Fruit fly (Drosophila melanogaster) whole organism, embryonic: ENCODE results near the gene RunxB.

Source experiments
- Ada2b ChIP-seq: fragments of 200-800 bp; sonication (Bioruptor generic); IDR thresholded peaks from 2 replicates; pipeline ENCODE4 v1.3.6; 2022; ENCODE audit warnings: missing biosample characterization, missing genetic modification characterization
- CG10979 ChIP-seq: fragments of 200-800 bp; sonication (Bioruptor generic); optimal IDR thresholded peaks from 2 replicates; lab custom pipeline; 2018; ENCODE audit warnings: missing biosample characterization, mild to moderate bottlenecking, missing genetic modification characterization, moderate library complexity
- CG11085 ChIP-seq: fragments of 200-800 bp; sonication (Bioruptor generic); IDR thresholded peaks from 2 replicates; pipeline ENCODE4 v1.3.6; 2022; ENCODE audit warnings: missing biosample characterization, missing genetic modification characterization
- CG11398 ChIP-seq: fragments of 200-800 bp; sonication (Bioruptor generic); optimal IDR thresholded peaks from 2 replicates; lab custom pipeline; 2016; ENCODE audit warnings: missing biosample characterization, missing genetic modification characterization
- CG12219 ChIP-seq: fragments of 200-800 bp; sonication (Bioruptor generic); optimal IDR thresholded peaks from 3 replicates; lab custom pipeline; 2018; ENCODE audit warnings: missing biosample characterization, mild to moderate bottlenecking, missing genetic modification characterization
- CG1233 ChIP-seq: fragments of 200-800 bp; sonication (Bioruptor generic); optimal IDR thresholded peaks from 4 replicates; lab custom pipeline; 2018; ENCODE audit warnings: missing biosample characterization, mild to moderate bottlenecking, missing genetic modification characterization
- CG12744 ChIP-seq: fragments of 200-800 bp; sonication (Bioruptor generic); optimal IDR thresholded peaks from 2 replicates; lab custom pipeline; 2016; ENCODE audit warnings: missing biosample characterization, missing genetic modification characterization
- CG14860 ChIP-seq: fragments of 200-800 bp; sonication (Bioruptor generic); IDR thresholded peaks from 3 replicates; pipeline ENCODE4 v1.3.6; 2022; ENCODE audit warnings: missing biosample characterization, missing genetic modification characterization; ENCODE audit not compliant: partially characterized antibody
- CG2712 ChIP-seq: fragments of 200-800 bp; optimal IDR thresholded peaks from 3 replicates; lab custom pipeline; 2019; ENCODE audit warnings: missing biosample characterization, mild to moderate bottlenecking, missing genetic modification characterization, moderate library complexity
- CG2889 ChIP-seq: fragments of 200-800 bp; sonication (Bioruptor generic); IDR thresholded peaks from 3 replicates; pipeline ENCODE4 v1.3.6; 2022; ENCODE audit warnings: missing biosample characterization, missing genetic modification characterization
- CG31365 ChIP-seq: fragments of 200-800 bp; sonication (Bioruptor generic); optimal IDR thresholded peaks from 2 replicates; lab custom pipeline; 2018; ENCODE audit warnings: missing biosample characterization, mild to moderate bottlenecking, missing genetic modification characterization
- CG32767 ChIP-seq: fragments of 200-800 bp; sonication (Bioruptor generic); IDR thresholded peaks from 2 replicates; pipeline ENCODE4 v1.3.6; 2022; ENCODE audit warnings: missing biosample characterization, missing genetic modification characterization
- CG34376 ChIP-seq: fragments of 200-800 bp; sonication (Bioruptor generic); optimal IDR thresholded peaks from 2 replicates; lab custom pipeline; 2018; ENCODE audit warnings: missing biosample characterization, mild to moderate bottlenecking, missing genetic modification characterization
- CG3847 ChIP-seq: fragments of 200-800 bp; sonication (Bioruptor generic); IDR thresholded peaks from 2 replicates; pipeline ENCODE4 v1.3.6; 2022; ENCODE audit warnings: missing biosample characterization, missing genetic modification characterization
- CG4404 ChIP-seq: fragments of 200-800 bp; sonication (Bioruptor generic); IDR thresholded peaks from 2 replicates; pipeline ENCODE4 v1.3.6; 2022; ENCODE audit warnings: missing biosample characterization, missing genetic modification characterization
- CG6175 ChIP-seq: fragments of 200-800 bp; sonication (Bioruptor generic); IDR thresholded peaks from 3 replicates; pipeline ENCODE4 v1.3.6; 2022; ENCODE audit warnings: missing biosample characterization, missing genetic modification characterization
- Dad ChIP-seq: fragments of 200-800 bp; sonication (Bioruptor generic); optimal IDR thresholded peaks from 3 replicates; lab custom pipeline; 2016; ENCODE audit warnings: missing biosample characterization, missing genetic modification characterization
- Dbx ChIP-seq: fragments of 200-800 bp; sonication (Bioruptor generic); IDR thresholded peaks from 3 replicates; pipeline ENCODE4 v1.3.6; 2022; ENCODE audit warnings: missing biosample characterization, missing genetic modification characterization
- Dek ChIP-seq: fragments of 200-800 bp; sonication (Bioruptor generic); optimal IDR thresholded peaks from 3 replicates; lab custom pipeline; 2019; ENCODE audit warnings: missing biosample characterization, mild to moderate bottlenecking, missing genetic modification characterization, moderate library complexity
- E2f1 ChIP-seq: fragments of 200-800 bp; sonication (Bioruptor generic); IDR thresholded peaks from 2 replicates; pipeline ENCODE4 v1.3.6; 2022; ENCODE audit warnings: missing biosample characterization, missing genetic modification characterization
- HLHmδ ChIP-seq: fragments of 200-800 bp; sonication (Bioruptor generic); optimal IDR thresholded peaks from 2 replicates; lab custom pipeline; 2018; ENCODE audit warnings: missing biosample characterization, mild to moderate bottlenecking, missing genetic modification characterization, moderate library complexity
- Lhr ChIP-seq: fragments of 200-800 bp; sonication (Bioruptor generic); optimal IDR thresholded peaks from 3 replicates; lab custom pipeline; 2017; ENCODE audit warnings: mild to moderate bottlenecking, missing biosample characterization, missing genetic modification reagents, missing genetic modification characterization
- MESR4 ChIP-seq: fragments of 200-800 bp; sonication (Bioruptor generic); optimal IDR thresholded peaks from 2 replicates; lab custom pipeline; 2018; ENCODE audit warnings: missing biosample characterization, mild to moderate bottlenecking, missing genetic modification characterization, moderate library complexity
- Med ChIP-seq: fragments of 200-800 bp; sonication (Bioruptor generic); peaks from one replicate; lab custom pipeline; 2016; ENCODE audit warnings: missing biosample characterization, missing genetic modification characterization, mild to moderate bottlenecking, inconsistent platforms, moderate library complexity
- Sry-δ ChIP-seq: fragments of 200-800 bp; sonication (Bioruptor generic); optimal IDR thresholded peaks from 2 replicates; lab custom pipeline; 2016; ENCODE audit warnings: missing biosample characterization, missing genetic modification characterization
- bsh ChIP-seq, 2 experiments: fragments of 200-800 bp; sonication (Bioruptor generic); optimal IDR thresholded peaks; 2 replicates each; lab custom pipeline; 2017 to 2018; ENCODE audit warnings: mild to moderate bottlenecking in 2 of 2, missing biosample characterization in 2 of 2, missing genetic modification characterization in 2 of 2, moderate library complexity in 1 of 2
- caup ChIP-seq: fragments of 200-800 bp; sonication (Bioruptor generic); optimal IDR thresholded peaks from 3 replicates; lab custom pipeline; 2017; ENCODE audit warnings: missing biosample characterization, mild to moderate bottlenecking, missing genetic modification characterization, moderate library complexity; ENCODE audit not compliant: severe bottlenecking
- dimm ChIP-seq: fragments of 200-800 bp; sonication (Bioruptor generic); IDR thresholded peaks from 2 replicates; pipeline ENCODE4 v1.3.6; 2022; ENCODE audit warnings: missing biosample characterization, missing genetic modification characterization
- dpn ChIP-seq, 2 experiments: fragments of 200-800 bp; sonication (Bioruptor generic); optimal IDR thresholded peaks; 3 replicates each; lab custom pipeline; 2016; ENCODE audit warnings: missing biosample characterization in 2 of 2, missing genetic modification characterization in 2 of 2
- fd3F ChIP-seq: fragments of 200-800 bp; sonication (Bioruptor generic); optimal IDR thresholded peaks from 2 replicates; lab custom pipeline; 2018; ENCODE audit warnings: missing biosample characterization, mild to moderate bottlenecking, missing genetic modification characterization, moderate library complexity
- gsb-n ChIP-seq: fragments of 200-800 bp; sonication (Bioruptor generic); optimal IDR thresholded peaks from 3 replicates; lab custom pipeline; 2018; ENCODE audit warnings: missing biosample characterization, mild to moderate bottlenecking, missing genetic modification characterization
- hb ChIP-seq: fragments of 200-800 bp; sonication (Bioruptor generic); IDR thresholded peaks from 3 replicates; pipeline ENCODE4 v1.3.6; 2022; ENCODE audit warnings: missing biosample characterization, missing genetic modification characterization; ENCODE audit not compliant: partially characterized antibody
- hbn ChIP-seq: fragments of 200-800 bp; sonication (Bioruptor generic); IDR thresholded peaks from 2 replicates; pipeline ENCODE4 v1.3.6; 2022; ENCODE audit warnings: missing biosample characterization, missing genetic modification characterization; ENCODE audit not compliant: partially characterized antibody
- ind ChIP-seq: fragments of 200-800 bp; sonication (Bioruptor generic); optimal IDR thresholded peaks from 3 replicates; lab custom pipeline; 2016; ENCODE audit warnings: missing biosample characterization, missing genetic modification characterization
- insv ChIP-seq, 2 experiments: fragments of 200-800 bp; sonication (Bioruptor generic); optimal IDR thresholded peaks; 3 replicates each; lab custom pipeline; 2016 to 2018; ENCODE audit warnings: missing biosample characterization in 2 of 2, missing genetic modification characterization in 2 of 2
- ken ChIP-seq: fragments of 200-800 bp; sonication (Bioruptor generic); IDR thresholded peaks from 3 replicates; pipeline ENCODE4 v1.3.6; 2022; ENCODE audit warnings: missing biosample characterization, missing genetic modification characterization
- lab ChIP-seq: fragments of 200-800 bp; sonication (Bioruptor generic); optimal IDR thresholded peaks from 3 replicates; lab custom pipeline; 2017; ENCODE audit warnings: missing biosample characterization, missing genetic modification characterization, mild to moderate bottlenecking, moderate library complexity, missing genetic modification reagents
- mam ChIP-seq: fragments of 200-800 bp; sonication (Bioruptor generic); optimal IDR thresholded peaks from 3 replicates; lab custom pipeline; 2016; ENCODE audit warnings: missing biosample characterization, missing genetic modification characterization
- nerfin-1 ChIP-seq: fragments of 200-800 bp; sonication (Bioruptor generic); optimal IDR thresholded peaks from 3 replicates; lab custom pipeline; 2019; ENCODE audit warnings: missing biosample characterization, mild to moderate bottlenecking, missing genetic modification characterization, moderate library complexity
- onecut ChIP-seq: fragments of 200-800 bp; sonication (Bioruptor generic); IDR thresholded peaks from 2 replicates; pipeline ENCODE4 v1.3.6; 2022; ENCODE audit warnings: missing biosample characterization, missing genetic modification characterization
- otp ChIP-seq: fragments of 200-800 bp; sonication (Bioruptor generic); IDR thresholded peaks from 3 replicates; pipeline ENCODE4, ENCODE4 v1.3.6; 2022; ENCODE audit warnings: missing biosample characterization, missing genetic modification characterization
- pfk ChIP-seq: fragments of 200-800 bp; sonication (Bioruptor generic); optimal IDR thresholded peaks from 2 replicates; lab custom pipeline; 2018; ENCODE audit warnings: missing biosample characterization, mild to moderate bottlenecking, missing genetic modification characterization, moderate library complexity
- sd ChIP-seq: fragments of 200-800 bp; sonication (Bioruptor generic); optimal IDR thresholded peaks from 3 replicates; lab custom pipeline; 2018; ENCODE audit warnings: missing biosample characterization, mild to moderate bottlenecking, missing genetic modification characterization, moderate library complexity
- tna ChIP-seq: fragments of 200-800 bp; sonication (Bioruptor generic); IDR thresholded peaks from 2 replicates; pipeline ENCODE4 v1.3.6; 2022; ENCODE audit warnings: missing biosample characterization, missing genetic modification characterization; ENCODE audit not compliant: partially characterized antibody
- tup ChIP-seq: fragments of 200-800 bp; sonication (Bioruptor generic); optimal IDR thresholded peaks from 2 replicates; lab custom pipeline; 2016; ENCODE audit warnings: missing biosample characterization, mild to moderate bottlenecking, missing genetic modification characterization, moderate library complexity
- unc-4 ChIP-seq: fragments of 200-800 bp; sonication (Bioruptor generic); IDR thresholded peaks from 2 replicates; pipeline ENCODE4 v1.3.6; 2022; ENCODE audit warnings: missing biosample characterization, missing genetic modification characterization; ENCODE audit not compliant: partially characterized antibody
- usp ChIP-seq: fragments of >200 bp; optimal IDR thresholded peaks from 2 replicates; lab custom pipeline; 2017; ENCODE audit warnings: missing biosample characterization, missing genetic modification characterization
- wek ChIP-seq: fragments of 200-800 bp; sonication (Bioruptor generic); optimal IDR thresholded peaks from 3 replicates; lab custom pipeline; 2018; ENCODE audit warnings: missing biosample characterization, mild to moderate bottlenecking, missing genetic modification characterization, moderate library complexity
- zen ChIP-seq: fragments of 200-800 bp; sonication (Bioruptor generic); optimal IDR thresholded peaks from 3 replicates; lab custom pipeline; 2018; ENCODE audit warnings: missing biosample characterization, mild to moderate bottlenecking, missing genetic modification characterization, moderate library complexity

The RunxB gene

DNA sequence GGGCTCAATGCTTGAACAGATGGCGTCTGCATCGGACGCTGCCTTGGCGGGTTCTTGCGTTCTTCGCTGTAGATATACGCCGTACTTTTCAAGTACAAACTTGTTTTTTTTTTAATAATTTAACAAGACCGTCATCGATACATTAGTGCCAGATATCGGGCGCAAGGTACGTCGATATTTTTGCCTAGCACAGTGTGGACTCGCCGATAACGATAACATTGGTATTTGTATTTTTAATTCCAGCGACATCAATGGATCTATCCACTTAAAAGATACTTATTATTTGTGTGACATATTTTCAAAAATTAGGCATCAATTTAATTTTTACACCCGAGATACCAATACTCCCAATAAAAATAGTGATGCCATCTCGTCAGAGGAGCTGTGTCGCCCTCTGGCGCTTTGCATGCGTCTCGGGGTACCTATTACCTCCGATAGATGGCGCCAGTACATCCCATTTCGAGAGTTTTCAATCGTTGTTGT, 13.5 kb upstream of the RunxB start, which contains the start of gene Tak1 (continued):
- TF ChIP-seq nerfin-1 (tag; lab: Kevin White, UChicago): peak; percentile 54
- peak; percentile 48 for TF ChIP-seq CG1233 (GFP tag; lab: Kevin White, UChicago)
- TF ChIP-seq Ada2b (GFP tag; lab: Robert Waterston, UW): peak; percentile 27; the same call in 1 of the 2 replicates
- TF ChIP-seq ind (GFP tag; lab: Kevin White, UChicago): peak; percentile 42
- TF ChIP-seq HLHmδ: peak; percentile 24
- TF ChIP-seq CG11398: no peak
- TF ChIP-seq Dad (GFP tag; lab: Kevin White, UChicago): peak; percentile 39
- TF ChIP-seq CG10979: peak; percentile 32
- peak in 1 of 2 experiments; percentile 46 for TF ChIP-seq insv (GFP tag; optimal IDR thresholded peaks at IDR 0.05; lab: Kevin White, UChicago)
- peak; percentile 60 for TF ChIP-seq mam (GFP tag; lab: Kevin White, UChicago)
- no peak for TF ChIP-seq pfk (GFP tag; lab: Kevin White, UChicago)
- peak; percentile 3 for TF ChIP-seq fd3F
- peak; percentile 94 for TF ChIP-seq Med (GFP tag; lab: Kevin White, UChicago)
- peak; percentile 53 to 72 for TF ChIP-seq dpn (GFP tag; optimal IDR thresholded peaks at IDR 0.05; lab: Kevin White, UChicago)
- peak; percentile 72 for TF ChIP-seq unc-4 (GFP tag; lab: Robert Waterston, UW)
- TF ChIP-seq CG32767 (GFP tag; lab: Robert Waterston, UW): no peak
- TF ChIP-seq CG31365 (tag; lab: Kevin White, UChicago): peak; percentile 4
- TF ChIP-seq otp (GFP tag; lab: Robert Waterston, UW): 0 out of 3 replicates have a peak, but pooled peaks have one; percentile 11
- 0 out of 3 replicates have a peak, but pooled peaks have one; percentile 63 for TF ChIP-seq ken
- peak; percentile 64; the same call in 1 of the 3 replicates for TF ChIP-seq Dbx (GFP tag; lab: Robert Waterston, UW)
- TF ChIP-seq sd (tag; lab: Kevin White, UChicago): peak; percentile 68
- peak; percentile 82 for TF ChIP-seq CG14860 (GFP tag; lab: Robert Waterston, UW)
- TF ChIP-seq caup (GFP tag; lab: Kevin White, UChicago): peak; percentile 46
- peak; percentile 49 for TF ChIP-seq CG3847 (GFP tag; lab: Robert Waterston, UW)
- no peak for TF ChIP-seq wek (GFP tag; lab: Kevin White, UChicago)
- TF ChIP-seq onecut (GFP tag; lab: Robert Waterston, UW): peak; percentile 51; the same call in 1 of the 2 replicates
- peak; percentile 18 for TF ChIP-seq zen (tag; lab: Kevin White, UChicago)
- peak; percentile 74 for TF ChIP-seq Lhr (GFP tag; lab: Kevin White, UChicago)
- peak; percentile 58 for TF ChIP-seq E2f1 (GFP tag; lab: Robert Waterston, UW)
- peak; percentile 92 for TF ChIP-seq tna
- TF ChIP-seq Sry-δ (GFP tag; lab: Kevin White, UChicago): peak; percentile 78
- TF ChIP-seq CG6175 (GFP tag; lab: Robert Waterston, UW): no peak
- no peak for TF ChIP-seq dimm (GFP tag; lab: Robert Waterston, UW)
- TF ChIP-seq lab: peak; percentile 24
- no peak for TF ChIP-seq CG4404 (GFP tag; lab: Robert Waterston, UW)
- TF ChIP-seq usp (GFP tag; lab: Kevin White, UChicago): no peak
- peak; percentile 5 for TF ChIP-seq Dek (tag; lab: Kevin White, UChicago)
- TF ChIP-seq CG2712: peak; percentile 63
- no peak for TF ChIP-seq CG2889 (GFP tag; lab: Robert Waterston, UW)
- TF ChIP-seq CG12744 (GFP tag; lab: Kevin White, UChicago): peak; percentile 48
- peak in 1 of 2 experiments; percentile 46 for TF ChIP-seq bsh (GFP tag; optimal IDR thresholded peaks at IDR 0.05; lab: Kevin White, UChicago)
- peak; percentile 83; the same call in 2 of the 3 replicates for TF ChIP-seq hb (GFP tag; lab: Robert Waterston, UW)
- peak; percentile 48 for TF ChIP-seq CG34376
- peak; percentile 60 for TF ChIP-seq hbn
- TF ChIP-seq tup: no peak
- no peak for TF ChIP-seq gsb-n (tag; lab: Kevin White, UChicago)
- no peak for TF ChIP-seq CG11085 (GFP tag; lab: Robert Waterston, UW)
- TF ChIP-seq CG12219 (GFP tag; lab: Kevin White, UChicago): peak; percentile 31
- TF ChIP-seq MESR4 (GFP tag; lab: Kevin White, UChicago): peak; percentile 80
